Worm (Caenorhabditis elegans): ENCODE measurements around the gene srh-283.

The srh-283 gene

DNA sequence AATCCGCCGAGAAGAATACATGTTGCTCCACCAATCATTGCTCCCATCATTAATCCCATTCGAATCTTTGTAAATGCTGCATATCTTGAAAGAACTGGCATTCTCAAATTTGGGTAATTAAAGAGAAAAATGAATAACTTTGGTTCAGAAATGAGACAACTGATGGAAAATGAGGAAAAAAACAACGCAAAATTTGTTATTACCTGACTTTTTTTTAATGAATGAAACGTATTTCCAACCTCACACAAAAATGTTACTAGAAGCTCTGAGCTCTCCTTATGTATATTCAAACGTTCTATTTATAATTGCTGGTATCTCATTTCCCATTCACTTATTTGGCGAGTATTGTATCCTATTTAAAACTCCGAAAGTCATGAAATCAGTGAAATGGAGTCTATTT lies 37.4 kb downstream of the srh-283 start, which contains the start of the genes Y94A7B.11 and srh-292:
TSS of gene Y94A7B.11 (minus strand) at position 101 of the 400 bp plus-strand sequence.
TSS of gene srh-292 (plus strand) at position 251 of the 400 bp plus-strand sequence.
- no peak for TF ChIP-seq sem-2 (GFP tag; optimal IDR thresholded peaks at IDR 0.05)
- TF ChIP-seq elt-1 (tag; optimal IDR thresholded peaks at IDR 0.05; ENCODE audit: borderline replicate concordance, insufficient read depth): no peak
- TF ChIP-seq mls-2 (tag; optimal IDR thresholded peaks at IDR 0.05): no peak
- TF ChIP-seq blmp-1 (tag; optimal IDR thresholded peaks at IDR 0.05): no peak
- TF ChIP-seq sptf-1 (tag; optimal IDR thresholded peaks at IDR 0.05): no peak
- TF ChIP-seq bed-3 (GFP tag; optimal IDR thresholded peaks at IDR 0.05): no peak
- no peak for TF ChIP-seq ces-1 (GFP tag; optimal IDR thresholded peaks at IDR 0.05)
- TF ChIP-seq tbx-8 (GFP tag; optimal IDR thresholded peaks at IDR 0.05): no peak
- TF ChIP-seq mep-1 (tag; optimal IDR thresholded peaks at IDR 0.05): no peak
- no peak for TF ChIP-seq lsy-2 (tag; optimal IDR thresholded peaks at IDR 0.05)
- no peak for TF ChIP-seq nhr-12 (tag; optimal IDR thresholded peaks at IDR 0.05)
- no peak for TF ChIP-seq mab-5 (tag; optimal IDR thresholded peaks at IDR 0.05)
- no peak for TF ChIP-seq ceh-83 (GFP tag; optimal IDR thresholded peaks at IDR 0.05)
- TF ChIP-seq zip-8 (tag; optimal IDR thresholded peaks at IDR 0.05): no peak
- TF ChIP-seq flh-1 (GFP tag; optimal IDR thresholded peaks at IDR 0.05): no peak
- TF ChIP-seq snpc-4 (tag; optimal IDR thresholded peaks at IDR 0.05): no peak
- no peak for TF ChIP-seq nhr-237 (tag; optimal IDR thresholded peaks at IDR 0.05)
- no peak for TF ChIP-seq M03D4.4 (tag; optimal IDR thresholded peaks at IDR 0.05)

DNA sequence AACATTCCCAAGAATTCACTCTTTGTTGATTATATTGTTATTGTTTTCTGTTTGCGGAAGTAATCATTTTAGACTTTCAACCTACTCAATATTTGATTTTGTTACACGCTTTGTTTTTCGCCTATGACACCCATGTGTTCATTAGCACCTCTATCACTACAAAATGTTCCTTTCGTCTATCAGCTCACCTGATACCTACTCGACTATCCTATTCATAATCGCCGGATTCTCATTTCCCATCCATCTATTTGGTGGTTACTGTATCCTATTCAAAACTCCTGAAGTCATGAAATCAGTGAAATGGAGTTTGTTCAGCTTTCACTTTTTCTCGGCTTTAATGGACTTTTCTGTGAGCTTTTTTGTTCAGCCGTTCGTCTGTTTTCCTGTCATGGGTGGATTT lies 40.2 kb downstream of the srh-283 start, which contains the start of gene srh-291:
TSS of gene srh-291 (plus strand) at position 301 of the 400 bp plus-strand sequence.
- TF ChIP-seq ztf-11 (tag; optimal IDR thresholded peaks at IDR 0.05) (no peak), ceh-83 (GFP tag; optimal IDR thresholded peaks at IDR 0.05) (no peak), nhr-12 (tag; optimal IDR thresholded peaks at IDR 0.05) (no peak), drap-1 (GFP tag; optimal IDR thresholded peaks at IDR 0.05) (no peak), blmp-1 (tag; optimal IDR thresholded peaks at IDR 0.05) (no peak), unc-120 (tag; optimal IDR thresholded peaks at IDR 0.05; ENCODE audit: poor library complexity, severe bottlenecking) (no peak), ham-2 (GFP tag; optimal IDR thresholded peaks at IDR 0.05) (no peak), zip-8 (tag; optimal IDR thresholded peaks at IDR 0.05) (no peak), lin-32 (GFP tag; optimal IDR thresholded peaks at IDR 0.05) (no peak), ces-1 (GFP tag; optimal IDR thresholded peaks at IDR 0.05) (no peak), unc-39 (tag; optimal IDR thresholded peaks at IDR 0.05) (no peak), bed-3 (GFP tag; optimal IDR thresholded peaks at IDR 0.05) (no peak), nhr-2 (tag; optimal IDR thresholded peaks at IDR 0.05) (no peak), mep-1 (tag; optimal IDR thresholded peaks at IDR 0.05) (no peak), tbx-8 (GFP tag; optimal IDR thresholded peaks at IDR 0.05) (no peak), pha-4 (tag; optimal IDR thresholded peaks at IDR 0.05) (no peak), nhr-28 (tag; optimal IDR thresholded peaks at IDR 0.05) (no peak)

DNA sequence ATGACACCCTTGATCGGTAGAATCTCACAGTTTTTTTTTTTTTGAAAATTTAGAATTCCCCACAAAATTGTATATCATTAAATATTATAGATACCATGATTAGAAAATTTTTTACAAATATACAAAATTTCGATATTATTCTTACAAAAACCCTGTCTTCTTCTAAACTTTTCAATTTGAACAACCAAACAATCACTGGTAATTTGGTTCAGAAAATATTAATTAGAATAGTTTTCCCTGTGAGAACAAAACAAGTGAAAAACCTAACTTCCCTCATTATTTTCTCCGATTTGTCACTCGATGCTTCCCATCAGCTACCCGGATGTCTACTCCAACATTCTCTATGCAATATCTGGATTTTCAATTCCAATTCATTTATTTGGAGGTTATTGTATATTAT lies 44.9 kb downstream of the srh-283 start, which contains the start of gene srh-296:
TSS of gene srh-296 (plus strand) at position 301 of the 400 bp plus-strand sequence.
- TF ChIP-seq mls-2 (tag; optimal IDR thresholded peaks at IDR 0.05): no peak

DNA sequence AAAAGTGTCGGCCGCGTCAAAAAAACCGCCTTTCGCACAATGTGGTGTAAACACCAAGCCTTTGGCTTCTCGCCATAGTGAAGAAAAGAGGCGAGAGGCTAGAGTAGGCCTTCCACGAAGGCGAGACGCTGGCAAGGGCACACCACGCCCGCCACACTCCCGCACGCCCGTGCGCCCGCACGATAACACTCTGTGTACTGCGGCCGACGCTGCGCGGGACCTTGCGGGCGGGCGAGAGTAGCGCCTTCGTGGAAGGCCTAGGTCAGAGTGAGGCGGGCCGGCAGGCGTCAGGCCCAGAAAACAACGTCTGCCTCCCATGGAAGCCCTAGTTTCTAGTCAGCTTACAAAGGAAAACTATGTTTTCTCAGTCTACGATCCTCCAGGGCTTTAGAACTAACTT lies 47.0 kb downstream of the srh-283 start:
- TF ChIP-seq elt-3 (tag; optimal IDR thresholded peaks at IDR 0.05) (no peak), bed-3 (GFP tag; optimal IDR thresholded peaks at IDR 0.05) (no peak), unc-62 (GFP tag; optimal IDR thresholded peaks at IDR 0.05) (no peak), hlh-1 (tag; optimal IDR thresholded peaks at IDR 0.05) (no peak), mls-2 (tag; optimal IDR thresholded peaks at IDR 0.05) (no peak), nhr-12 (tag; optimal IDR thresholded peaks at IDR 0.05) (no peak), M03D4.4 (tag; optimal IDR thresholded peaks at IDR 0.05) (no peak), lsy-2 (tag; optimal IDR thresholded peaks at IDR 0.05) (no peak), ces-1 (GFP tag; optimal IDR thresholded peaks at IDR 0.05) (no peak), sptf-1 (tag; optimal IDR thresholded peaks at IDR 0.05) (no peak), tbx-8 (GFP tag; optimal IDR thresholded peaks at IDR 0.05) (no peak), ceh-83 (GFP tag; optimal IDR thresholded peaks at IDR 0.05) (no peak), lin-13 (tag; optimal IDR thresholded peaks at IDR 0.05) (no peak), sem-2 (GFP tag; optimal IDR thresholded peaks at IDR 0.05) (no peak), pha-4 (tag; optimal IDR thresholded peaks at IDR 0.05) (no peak), nhr-76 (tag; optimal IDR thresholded peaks at IDR 0.05) (no peak), elt-1 (tag; optimal IDR thresholded peaks at IDR 0.05; ENCODE audit: borderline replicate concordance, insufficient read depth) (no peak), nhr-28 (tag; optimal IDR thresholded peaks at IDR 0.05) (no peak), snpc-4 (tag; optimal IDR thresholded peaks at IDR 0.05) (no peak)

Data from whole organism, mixed stage, embryonic.